Fruit fly (Drosophila melanogaster) whole organism, pupa: ENCODE results near the gene cold.

Experiments
- CG10348 ChIP-seq: fragments of 200-800 bp; sonication (Bioruptor generic); IDR thresholded peaks from 2 replicates; pipeline ENCODE4 v1.3.6; 2022; ENCODE audit warnings: missing biosample characterization, missing genetic modification characterization
- CG12605 ChIP-seq: fragments of 200-800 bp; sonication (Bioruptor generic); IDR thresholded peaks from 2 replicates; pipeline ENCODE4 v1.3.6; 2022; ENCODE audit warnings: missing biosample characterization, missing genetic modification characterization
- CG13204 ChIP-seq: fragments of 200-800 bp; sonication (Bioruptor generic); optimal IDR thresholded peaks from 2 replicates; lab custom pipeline; 2018; ENCODE audit warnings: missing biosample characterization, mild to moderate bottlenecking, missing genetic modification characterization, moderate library complexity
- CG14655 ChIP-seq: fragments of 200-800 bp; sonication (Bioruptor generic); optimal IDR thresholded peaks from 3 replicates; lab custom pipeline; 2017; ENCODE audit warnings: mild to moderate bottlenecking, missing biosample characterization, missing genetic modification reagents, missing genetic modification characterization
- CG15710 ChIP-seq: fragments of 200-800 bp; sonication (Bioruptor generic); optimal IDR thresholded peaks from 2 replicates; lab custom pipeline; 2018; ENCODE audit warnings: missing biosample characterization, mild to moderate bottlenecking, missing genetic modification characterization, moderate library complexity
- CG17806 ChIP-seq: fragments of 200-800 bp; sonication (Bioruptor generic); optimal IDR thresholded peaks from 2 replicates; lab custom pipeline; 2018; ENCODE audit warnings: missing biosample characterization, mild to moderate bottlenecking, missing genetic modification characterization, moderate library complexity
- CG34367 ChIP-seq: fragments of 200-800 bp; sonication (Bioruptor generic); optimal IDR thresholded peaks from 2 replicates; lab custom pipeline; 2018; ENCODE audit warnings: missing biosample characterization, mild to moderate bottlenecking, missing genetic modification characterization
- CG4496 ChIP-seq: fragments of 200-800 bp; sonication (Bioruptor generic); IDR thresholded peaks from 3 replicates; pipeline ENCODE4 v1.3.6; 2022; ENCODE audit warnings: missing biosample characterization, missing genetic modification characterization
- CG8301 ChIP-seq: fragments of 200-800 bp; sonication (Bioruptor generic); optimal IDR thresholded peaks from 2 replicates; lab custom pipeline; 2018; ENCODE audit warnings: missing biosample characterization, mild to moderate bottlenecking, missing genetic modification characterization
- EcR ChIP-seq: fragments of 200-800 bp; sonication (Bioruptor generic); optimal IDR thresholded peaks from 3 replicates; lab custom pipeline; 2019; ENCODE audit warnings: missing biosample characterization, missing genetic modification characterization, mild to moderate bottlenecking, moderate library complexity, missing genetic modification reagents
- Snoo ChIP-seq: fragments of 200-800 bp; sonication (Bioruptor generic); optimal IDR thresholded peaks from 3 replicates; lab custom pipeline; 2017; ENCODE audit warnings: missing biosample characterization, mild to moderate bottlenecking, missing genetic modification characterization, inconsistent platforms
- rn ChIP-seq: fragments of 200-800 bp; sonication (Bioruptor generic); IDR thresholded peaks from 2 replicates; pipeline ENCODE4 v1.3.6; 2022; ENCODE audit warnings: missing biosample characterization, missing genetic modification characterization

DNA sequence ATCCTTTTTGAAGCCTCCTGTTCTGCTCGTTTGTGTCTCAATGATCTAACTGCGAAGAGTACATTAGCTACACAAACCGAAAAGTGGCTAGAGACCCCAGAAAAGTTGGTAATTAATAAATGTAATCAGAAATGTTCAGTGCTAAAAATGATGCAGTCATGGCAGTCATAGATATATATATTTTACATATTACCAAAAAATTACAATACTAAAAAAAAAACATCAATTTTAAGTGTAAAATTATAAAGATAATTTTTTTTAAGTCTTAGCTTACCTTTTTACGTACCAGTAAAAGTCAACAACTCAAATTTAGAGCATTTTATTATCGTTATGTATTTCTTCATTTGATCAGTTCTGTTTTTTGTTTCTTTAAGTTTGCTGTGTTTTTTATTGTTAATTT is 38.7 kb downstream of the cold start:
- TF ChIP-seq EcR (GFP tag; lab: Kevin White, UChicago) (no peak), CG13204 (GFP tag; lab: Kevin White, UChicago) (no peak), CG10348 (GFP tag; lab: Robert Waterston, UW) (no peak), CG15710 (tag; lab: Kevin White, UChicago) (peak; percentile 80), CG34367 (tag; lab: Kevin White, UChicago) (peak; percentile 43), CG17806 (tag; lab: Kevin White, UChicago) (peak; percentile 32), CG4496 (GFP tag; lab: Robert Waterston, UW) (no peak), CG8301 (tag; lab: Kevin White, UChicago) (no peak), CG14655 (GFP tag; lab: Kevin White, UChicago) (peak; percentile 5), CG12605 (GFP tag; lab: Robert Waterston, UW) (no peak), Snoo (tag; lab: Kevin White, UChicago) (no peak), rn (GFP tag; lab: Robert Waterston, UW) (no peak)
